Worm (Caenorhabditis elegans): ENCODE data around the gene gfat-2.

gfat-2 gene

ce11 chrIV:11459684-11460083 lies 49.7 kb downstream of the gfat-2 start, which contains the start of gene npr-3:
npr-3 (plus strand) TSS chrIV:11459984.
- no peak for TF ChIP-seq lin-39 (tag; optimal IDR thresholded peaks at IDR 0.05)
- no peak for TF ChIP-seq crh-2 (tag; optimal IDR thresholded peaks at IDR 0.05)
- no peak for TF ChIP-seq nhr-6 (tag; optimal IDR thresholded peaks at IDR 0.05)
- no peak for TF ChIP-seq nhr-21 (tag; optimal IDR thresholded peaks at IDR 0.05)
- no peak for TF ChIP-seq alr-1 (tag; optimal IDR thresholded peaks at IDR 0.05)
- TF ChIP-seq ztf-4 (tag; optimal IDR thresholded peaks at IDR 0.05) = no peak
- no peak for TF ChIP-seq fos-1 (tag; optimal IDR thresholded peaks at IDR 0.05)
- TF ChIP-seq F13H6.1 (tag; optimal IDR thresholded peaks at IDR 0.05) = no peak
- no peak for TF ChIP-seq blmp-1 (tag; optimal IDR thresholded peaks at IDR 0.05; ENCODE audit: insufficient read depth)
- no peak for TF ChIP-seq nhr-11 (tag; optimal IDR thresholded peaks at IDR 0.05)
- TF ChIP-seq dmd-4 (tag; optimal IDR thresholded peaks at IDR 0.05) = no peak
- TF ChIP-seq nhr-25 (tag; optimal IDR thresholded peaks at IDR 0.05) = no peak
- no peak for TF ChIP-seq ztf-11 (tag; optimal IDR thresholded peaks at IDR 0.05)
- no peak for TF ChIP-seq R02D3.7 (tag; optimal IDR thresholded peaks at IDR 0.05)
- no peak for TF ChIP-seq nhr-12 (tag; optimal IDR thresholded peaks at IDR 0.05)
- no peak for TF ChIP-seq ceh-82 (tag; optimal IDR thresholded peaks at IDR 0.05)
- TF ChIP-seq sma-9 (GFP tag; optimal IDR thresholded peaks at IDR 0.05) = no peak
- no peak for TF ChIP-seq sma-9 (tag; optimal IDR thresholded peaks at IDR 0.05)

DNA sequence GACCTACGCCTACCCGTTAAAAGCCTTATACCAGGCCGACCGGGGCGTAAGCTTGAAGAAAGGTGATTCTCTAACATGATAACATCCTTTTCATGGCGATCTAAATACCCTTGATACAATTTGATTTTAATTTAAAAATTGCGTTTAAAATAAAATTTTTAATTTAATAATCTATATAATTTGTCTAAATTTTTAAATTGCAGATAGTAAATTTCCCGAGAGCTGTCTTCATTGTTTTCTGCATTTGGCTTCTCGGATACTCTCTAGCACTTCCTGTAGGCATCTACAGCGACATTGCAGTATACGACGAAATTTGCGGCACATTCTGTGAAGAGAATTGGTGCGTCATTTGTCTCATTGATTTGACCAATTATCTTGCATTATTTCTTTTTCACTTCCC lies 51.3 kb downstream of the gfat-2 start:
- no peak for TF ChIP-seq fos-1 (tag; optimal IDR thresholded peaks at IDR 0.05)
- TF ChIP-seq sma-9 (GFP tag; optimal IDR thresholded peaks at IDR 0.05) = no peak
- TF ChIP-seq sma-9 (tag; optimal IDR thresholded peaks at IDR 0.05) = no peak
- TF ChIP-seq peb-1 (tag; optimal IDR thresholded peaks at IDR 0.05) = no peak
- no peak for TF ChIP-seq nhr-21 (tag; optimal IDR thresholded peaks at IDR 0.05)
- no peak for TF ChIP-seq lin-39 (tag; optimal IDR thresholded peaks at IDR 0.05)
- TF ChIP-seq nhr-6 (tag; optimal IDR thresholded peaks at IDR 0.05) = no peak
- TF ChIP-seq ceh-82 (tag; optimal IDR thresholded peaks at IDR 0.05) = no peak
- TF ChIP-seq blmp-1 (tag; optimal IDR thresholded peaks at IDR 0.05; ENCODE audit: insufficient read depth) = no peak

Measured in whole organism, L2 larva.